Worm (Caenorhabditis elegans): ENCODE measurements around the gene F35D2.1.

Gene F35D2.1

ce11 chrII:7528210-7528609 is 47.5 kb upstream of the F35D2.1 start (continued):
- TF ChIP-seq mdt-29 (GFP tag; IDR thresholded peaks at IDR 0.05) (peak; percentile 86), spr-3 (GFP tag; optimal IDR thresholded peaks at IDR 0.05) (no peak), zfp-3 (GFP tag; conservative IDR thresholded peaks at IDR 0.05) (peak; percentile 64; the same call in 1 of the 2 replicates), lin-29 (GFP tag; IDR thresholded peaks at IDR 0.05) (no peak), lir-3 (tag; optimal IDR thresholded peaks at IDR 0.05) (no peak), T26A8.4 (GFP tag; IDR thresholded peaks at IDR 0.05) (no peak), F37D6.2 (tag; optimal IDR thresholded peaks at IDR 0.05) (no peak), hmg-1.1 (GFP tag; IDR thresholded peaks at IDR 0.05) (no peak), zag-1 (tag; optimal IDR thresholded peaks at IDR 0.05) (no peak), ztf-11 (tag; optimal IDR thresholded peaks at IDR 0.05) (no peak), lim-7 (GFP tag; IDR thresholded peaks at IDR 0.05) (no peak), dmd-8 (GFP tag; IDR thresholded peaks at IDR 0.05) (no peak), gei-8 (GFP tag; optimal IDR thresholded peaks at IDR 0.05) (no peak), pqm-1 (tag; optimal IDR thresholded peaks at IDR 0.05) (no peak)

ce11 chrII:7529078-7529683 is 46.5 kb upstream of the F35D2.1 start, which contains the start of gene ZK1290.5:
TSS of gene ZK1290.5 (plus strand) at chrII:7529643.
- TF ChIP-seq Y75B8A.6 (GFP tag; IDR thresholded peaks at IDR 0.05) (0 out of 2 replicates have a peak, but pooled peaks have one; percentile 31), nhr-111 (GFP tag; optimal IDR thresholded peaks at IDR 0.05) (no peak), ctbp-1 (GFP tag; IDR thresholded peaks at IDR 0.05) (peak; percentile 75), lsy-2 (tag; optimal IDR thresholded peaks at IDR 0.05) (peak; percentile 36 to 89), php-3 (GFP tag; IDR thresholded peaks at IDR 0.05) (peak; percentile 91), madf-9 (GFP tag; conservative IDR thresholded peaks at IDR 0.05) (peak; percentile 48; the same call in 1 of the 2 replicates), dpl-1 (GFP tag; optimal IDR thresholded peaks at IDR 0.05) (peak; percentile 50), dmd-9 (GFP tag; IDR thresholded peaks at IDR 0.05) (no peak), mep-1 (tag; optimal IDR thresholded peaks at IDR 0.05) (peak; percentile 87), zfp-3 (GFP tag; conservative IDR thresholded peaks at IDR 0.05) (peak; percentile 83), Y105C5A.15 (GFP tag; IDR thresholded peaks at IDR 0.05) (no peak), mdt-29 (GFP tag; IDR thresholded peaks at IDR 0.05) (peak; percentile 96), zip-11 (GFP tag; IDR thresholded peaks at IDR 0.05) (no peak), ceh-44 (GFP tag; IDR thresholded peaks at IDR 0.05) (no peak), Y5F2A.4 (GFP tag; optimal IDR thresholded peaks at IDR 0.05) (no peak), zag-1 (tag; optimal IDR thresholded peaks at IDR 0.05) (no peak), saeg-2 (GFP tag; IDR thresholded peaks at IDR 0.05) (peak; percentile 26; the same call in 1 of the 2 replicates), nhr-102 (tag; optimal IDR thresholded peaks at IDR 0.05) (peak; percentile 90), egl-27 (tag; optimal IDR thresholded peaks at IDR 0.05) (no peak), F49E8.2 (tag; optimal IDR thresholded peaks at IDR 0.05; ENCODE audit: borderline replicate concordance) (no peak), unc-62 (GFP tag; optimal IDR thresholded peaks at IDR 0.05 in 1 of 2) (peak in 1 of 2 experiments; percentile 91), unc-62 (tag; optimal IDR thresholded peaks at IDR 0.05) (no peak), F44E2.7 (GFP tag; IDR thresholded peaks at IDR 0.05) (no peak), mes-2 (tag; optimal IDR thresholded peaks at IDR 0.05; ENCODE audit: poor library complexity, severe bottlenecking) (peak; percentile 56), unc-39 (tag; optimal IDR thresholded peaks at IDR 0.05) (no peak), nhr-6 (tag; optimal IDR thresholded peaks at IDR 0.05) (no peak), pqm-1 (tag; optimal IDR thresholded peaks at IDR 0.05) (peak; percentile 3), lin-13 (GFP tag; optimal IDR thresholded peaks at IDR 0.05) (peak; percentile 71), mxl-2 (GFP tag; conservative IDR thresholded peaks at IDR 0.05) (peak; percentile 98), nhr-25 (tag; optimal IDR thresholded peaks at IDR 0.05; ENCODE audit: borderline replicate concordance, insufficient read depth) (peak; percentile 49), ceh-62 (tag; optimal IDR thresholded peaks at IDR 0.05) (no peak), F37D6.2 (tag; optimal IDR thresholded peaks at IDR 0.05) (no peak), nhr-11 (tag; optimal IDR thresholded peaks at IDR 0.05) (peak; percentile 89), lin-1 (GFP tag; IDR thresholded peaks at IDR 0.05) (peak; percentile 87), pha-4 (GFP tag; IDR thresholded peaks at IDR 0.05) (peak; percentile 86), pha-4 (tag; optimal IDR thresholded peaks at IDR 0.05) (peak; percentile 61), T26A8.4 (GFP tag; IDR thresholded peaks at IDR 0.05) (peak; percentile 71), spr-1 (tag; optimal IDR thresholded peaks at IDR 0.05) (peak; percentile 75), ZK337.2 (GFP tag; IDR thresholded peaks at IDR 0.05) (no peak), hlh-30 (tag; optimal IDR thresholded peaks at IDR 0.05; ENCODE audit: insufficient read depth) (peak; percentile 97)
